Worm (Caenorhabditis elegans): ENCODE data around the gene K07C5.9.

K07C5.9 gene

DNA sequence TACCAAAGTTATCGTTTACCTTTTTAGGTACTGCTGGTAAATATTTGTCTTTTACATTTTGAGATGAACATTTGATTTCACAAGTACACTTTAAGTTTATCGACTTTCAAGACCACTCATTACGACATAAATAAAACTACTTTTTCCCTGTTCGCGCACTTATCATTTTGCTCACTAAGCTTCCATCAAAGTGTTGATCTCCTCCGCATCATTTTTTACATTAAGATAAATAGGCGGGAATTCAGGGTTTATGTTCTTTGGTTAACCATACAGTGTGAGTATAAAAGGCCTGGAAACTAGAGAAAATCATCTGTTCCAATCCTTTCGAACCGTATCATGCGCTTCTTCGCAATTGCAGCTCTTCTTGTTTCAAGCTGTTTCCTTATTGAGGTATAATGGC lies 32.2 kb upstream of the K07C5.9 start, which contains the start of gene pqn-2:
TSS of gene pqn-2 (plus strand) at position 301 of the 400 bp plus-strand sequence.
- TF ChIP-seq mdl-1 (tag; optimal IDR thresholded peaks at IDR 0.05): no peak
- TF ChIP-seq F37D6.2 (tag; optimal IDR thresholded peaks at IDR 0.05): no peak
- no peak for TF ChIP-seq nhr-11 (tag; optimal IDR thresholded peaks at IDR 0.05)
- no peak for TF ChIP-seq lin-13 (GFP tag; optimal IDR thresholded peaks at IDR 0.05)
- no peak for TF ChIP-seq rbr-2 (tag; optimal IDR thresholded peaks at IDR 0.05)
- TF ChIP-seq nhr-25 (tag; optimal IDR thresholded peaks at IDR 0.05; ENCODE audit: borderline replicate concordance, insufficient read depth): no peak
- TF ChIP-seq nhr-41 (GFP tag; IDR thresholded peaks at IDR 0.05): no peak
- TF ChIP-seq nhr-28 (tag; optimal IDR thresholded peaks at IDR 0.05): no peak
- TF ChIP-seq snpc-4 (tag; optimal IDR thresholded peaks at IDR 0.05): no peak

DNA sequence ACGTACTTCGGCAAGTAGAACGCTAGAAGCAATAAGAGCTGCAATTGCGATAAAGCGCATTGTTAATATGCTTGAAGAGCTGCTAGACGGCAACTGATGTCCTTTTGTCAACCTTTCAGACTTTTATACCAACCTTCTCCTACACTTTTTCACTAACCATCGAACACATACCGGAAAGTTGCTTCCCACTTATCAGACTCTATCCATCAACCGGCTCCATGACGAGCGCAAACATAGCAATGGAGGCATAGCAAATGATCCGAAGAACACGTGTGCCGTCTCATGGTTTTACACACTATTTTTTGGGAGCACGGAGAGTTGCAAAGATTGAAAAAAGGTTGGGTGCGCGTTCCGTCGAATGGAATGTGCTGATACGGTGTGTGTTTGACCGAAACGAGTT lies 31.8 kb upstream of the K07C5.9 start, which contains the start of gene abu-1:
TSS of gene abu-1 (minus strand) at position 101 of the 400 bp plus-strand sequence.
- TF ChIP-seq zip-2 (tag; optimal IDR thresholded peaks at IDR 0.05): no peak
- TF ChIP-seq duxl-1 (tag; optimal IDR thresholded peaks at IDR 0.05; ENCODE audit: poor library complexity): no peak
- no peak for TF ChIP-seq dmd-6 (GFP tag; IDR thresholded peaks at IDR 0.05)
- TF ChIP-seq daf-19 (GFP tag; conservative IDR thresholded peaks at IDR 0.05): no peak
- no peak for TF ChIP-seq ceh-44 (GFP tag; IDR thresholded peaks at IDR 0.05)
- TF ChIP-seq Y75B8A.6 (GFP tag; IDR thresholded peaks at IDR 0.05): no peak
- no peak for TF ChIP-seq F44E2.7 (GFP tag; IDR thresholded peaks at IDR 0.05)
- TF ChIP-seq zfp-3 (GFP tag; conservative IDR thresholded peaks at IDR 0.05): no peak
- TF ChIP-seq lsy-2 (tag; optimal IDR thresholded peaks at IDR 0.05): no peak
- no peak for TF ChIP-seq saeg-2 (GFP tag; IDR thresholded peaks at IDR 0.05)
- TF ChIP-seq set-16 (GFP tag; IDR thresholded peaks at IDR 0.05): no peak
- no peak for TF ChIP-seq nhr-10 (tag; optimal IDR thresholded peaks at IDR 0.05)
- TF ChIP-seq php-3 (GFP tag; IDR thresholded peaks at IDR 0.05): no peak
- TF ChIP-seq F26F4.8 (GFP tag; conservative IDR thresholded peaks at IDR 0.05): no peak
- no peak for TF ChIP-seq nhr-111 (GFP tag; optimal IDR thresholded peaks at IDR 0.05)
- TF ChIP-seq ama-1 (optimal IDR thresholded peaks at IDR 0.05): no peak
- no peak for TF ChIP-seq lim-7 (GFP tag; IDR thresholded peaks at IDR 0.05)
- no peak for TF ChIP-seq ctbp-1 (GFP tag; IDR thresholded peaks at IDR 0.05)
- no peak for TF ChIP-seq lin-13 (GFP tag; optimal IDR thresholded peaks at IDR 0.05)
- no peak for TF ChIP-seq tra-1 (GFP tag; IDR thresholded peaks at IDR 0.05)

DNA sequence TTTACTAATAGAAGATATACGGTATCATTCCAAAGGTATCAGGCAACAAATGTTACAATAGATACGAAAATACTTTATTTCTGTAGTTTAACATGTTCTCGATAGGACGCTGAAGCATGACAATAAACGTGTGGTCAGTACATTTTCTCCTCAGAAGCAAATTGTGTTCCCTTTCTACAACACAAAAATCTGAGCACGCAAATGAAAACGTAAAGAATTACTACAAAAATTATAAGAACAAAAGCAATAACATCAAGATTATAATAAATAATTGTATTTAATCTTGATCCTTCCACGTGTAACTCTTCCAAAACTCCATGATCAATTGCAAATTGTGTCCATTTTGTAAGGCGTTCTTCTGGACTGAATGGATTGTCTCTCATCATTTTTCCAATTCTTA lies 29.8 kb upstream of the K07C5.9 start:
- no peak for TF ChIP-seq fos-1 (tag; optimal IDR thresholded peaks at IDR 0.05)
- peak; percentile 95 for TF ChIP-seq aha-1 (tag)
- peak in 1 of 2 experiments; percentile 68 for TF ChIP-seq unc-62 (GFP tag; optimal IDR thresholded peaks at IDR 0.05 in 1 of 2)
- no peak for TF ChIP-seq unc-62 (tag; optimal IDR thresholded peaks at IDR 0.05)

DNA sequence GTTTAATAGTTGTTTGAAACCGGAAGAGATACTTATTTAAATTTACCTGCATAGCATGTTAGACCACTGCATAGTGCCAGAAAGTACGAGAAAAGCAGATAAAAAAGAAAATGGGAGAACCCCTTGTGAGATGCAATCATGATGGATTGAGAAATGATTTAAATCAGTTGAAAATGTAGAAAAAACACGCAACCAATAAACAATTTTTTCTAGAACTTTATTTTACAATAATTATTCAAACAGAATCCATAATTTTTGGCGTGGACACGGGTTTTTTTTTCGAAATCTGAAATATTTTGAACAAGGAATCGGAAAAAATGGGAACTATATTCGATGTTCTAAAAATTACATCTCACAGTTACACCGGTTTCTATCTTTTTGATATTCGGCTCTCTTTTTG lies 29.3 kb upstream of the K07C5.9 start, which contains the start of gene AC3.12:
TSS of gene AC3.12 (minus strand) at position 101 of the 400 bp plus-strand sequence.
- TF ChIP-seq saeg-2 (GFP tag; IDR thresholded peaks at IDR 0.05): no peak
- TF ChIP-seq ceh-32 (tag; optimal IDR thresholded peaks at IDR 0.05; ENCODE audit: poor library complexity): no peak
- TF ChIP-seq cey-2 (tag; optimal IDR thresholded peaks at IDR 0.05; ENCODE audit: borderline replicate concordance, insufficient read depth): no peak
- TF ChIP-seq set-16 (GFP tag; IDR thresholded peaks at IDR 0.05): no peak
- no peak for TF ChIP-seq aha-1 (tag)

DNA sequence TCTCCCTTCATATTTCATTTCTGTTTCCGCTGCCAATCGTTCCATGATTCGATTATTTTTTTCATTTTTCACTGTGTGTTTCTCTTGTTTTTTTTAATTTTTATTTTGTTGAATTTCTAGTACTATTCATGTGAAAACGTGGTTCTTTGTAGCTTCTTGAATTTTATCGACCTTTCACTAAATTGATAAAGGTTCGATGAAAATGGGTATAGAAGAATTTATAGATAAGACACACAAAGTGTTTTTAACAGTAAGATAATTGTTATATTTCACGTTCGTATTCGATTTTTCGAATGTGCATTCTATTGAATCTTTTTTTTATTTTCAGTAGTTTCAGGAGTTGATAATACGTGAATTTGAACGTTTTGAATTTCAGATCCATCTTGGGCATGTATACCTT lies 22.0 kb upstream of the K07C5.9 start, which contains the start of gene ugt-49:
TSS of gene ugt-49 (plus strand) at position 371 of the 400 bp plus-strand sequence.
- TF ChIP-seq nhr-28 (tag; optimal IDR thresholded peaks at IDR 0.05) (peak; percentile 79), daf-16 (GFP tag; optimal IDR thresholded peaks at IDR 0.05) (no peak), daf-16 (tag; optimal IDR thresholded peaks at IDR 0.05) (peak; percentile 43), F26F4.8 (GFP tag; conservative IDR thresholded peaks at IDR 0.05) (no peak), dve-1 (tag; optimal IDR thresholded peaks at IDR 0.05; ENCODE audit: insufficient read depth) (peak; percentile 5), pqm-1 (tag; optimal IDR thresholded peaks at IDR 0.05) (peak; percentile 34)
